Worm (Caenorhabditis elegans): ENCODE results near the gene oac-54.

DNA sequence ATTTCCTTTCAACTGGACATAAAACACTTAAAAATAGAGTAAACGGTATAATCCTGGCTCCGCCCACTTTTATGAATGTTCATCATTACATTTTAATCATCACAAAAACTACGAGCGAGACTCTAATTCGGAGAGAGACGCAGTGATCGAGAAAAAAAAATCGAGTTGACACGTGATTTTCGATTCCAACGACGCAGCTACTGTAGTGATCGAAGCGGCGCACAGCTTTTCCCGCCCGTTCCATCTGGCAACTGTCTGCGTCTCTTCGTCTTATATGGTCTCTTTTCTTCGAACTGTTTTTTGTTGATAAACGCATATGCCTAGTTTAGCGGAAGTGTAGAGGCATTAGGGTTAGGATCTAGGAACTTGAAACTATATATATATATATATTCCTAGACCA, 44.2 kb upstream of the oac-54 start:
- no peak for TF ChIP-seq lsy-2 (tag; optimal IDR thresholded peaks at IDR 0.05)
- TF ChIP-seq mab-5 (tag; optimal IDR thresholded peaks at IDR 0.05) = no peak
- TF ChIP-seq blmp-1 (tag; optimal IDR thresholded peaks at IDR 0.05; ENCODE audit: insufficient read depth) = peak; percentile 69
- no peak for TF ChIP-seq nhr-11 (tag; optimal IDR thresholded peaks at IDR 0.05)

Data from whole organism, L2 larva.